Fruit fly (Drosophila melanogaster) whole organism, embryonic: ENCODE results near the gene Rtca.

Source experiments
- Bgb ChIP-seq: fragments of 200-800 bp; sonication (Bioruptor generic); IDR thresholded peaks from 2 replicates; pipeline ENCODE4 v1.3.6; 2022; ENCODE audit warnings: missing biosample characterization, missing genetic modification characterization; ENCODE audit not compliant: partially characterized antibody
- CG1024 ChIP-seq: fragments of 200-800 bp; sonication (Bioruptor generic); IDR thresholded peaks from 2 replicates; pipeline ENCODE4 v1.3.6; 2022; ENCODE audit warnings: missing biosample characterization, missing genetic modification characterization
- CG11456 ChIP-seq: fragments of 200-800 bp; sonication (Bioruptor generic); IDR thresholded peaks from 3 replicates; pipeline ENCODE4 v1.3.6; 2022; ENCODE audit warnings: missing biosample characterization, missing genetic modification characterization
- CG11504 ChIP-seq: fragments of 200-800 bp; sonication (Bioruptor generic); optimal IDR thresholded peaks from 3 replicates; lab custom pipeline; 2019; ENCODE audit warnings: missing biosample characterization, mild to moderate bottlenecking, missing genetic modification characterization, moderate library complexity
- CG12659 ChIP-seq: fragments of 200-800 bp; sonication (Bioruptor generic); optimal IDR thresholded peaks from 3 replicates; lab custom pipeline; 2017; ENCODE audit warnings: mild to moderate bottlenecking, missing biosample characterization, missing genetic modification reagents, missing genetic modification characterization
- CG13123 ChIP-seq: fragments of 200-800 bp; sonication (Bioruptor generic); optimal IDR thresholded peaks from 2 replicates; lab custom pipeline; 2016; ENCODE audit warnings: missing biosample characterization, missing genetic modification characterization
- CG1603 ChIP-seq: fragments of 200-800 bp; sonication (Bioruptor generic); optimal IDR thresholded peaks from 2 replicates; lab custom pipeline; 2019; ENCODE audit warnings: missing biosample characterization, mild to moderate bottlenecking, missing genetic modification characterization, moderate library complexity
- CG16779 ChIP-seq: fragments of 200-800 bp; sonication (Bioruptor generic); IDR thresholded peaks from 2 replicates; pipeline ENCODE4 v1.3.6; 2022; ENCODE audit warnings: missing biosample characterization, missing genetic modification characterization
- CG16863 ChIP-seq: fragments of 200-800 bp; sonication (Bioruptor generic); optimal IDR thresholded peaks from 3 replicates; lab custom pipeline; 2016; ENCODE audit warnings: missing biosample characterization, missing genetic modification characterization
- CG3163 ChIP-seq: fragments of 200-800 bp; sonication (Bioruptor generic); optimal IDR thresholded peaks from 3 replicates; lab custom pipeline; 2016; ENCODE audit warnings: missing biosample characterization, missing genetic modification characterization
- CG34224 ChIP-seq: fragments of 200-800 bp; sonication (Bioruptor generic); IDR thresholded peaks from 3 replicates; pipeline ENCODE4 v1.3.6; 2022; ENCODE audit warnings: missing biosample characterization, missing genetic modification characterization; ENCODE audit not compliant: partially characterized antibody
- CG3847 ChIP-seq: fragments of 200-800 bp; sonication (Bioruptor generic); IDR thresholded peaks from 2 replicates; pipeline ENCODE4 v1.3.6; 2022; ENCODE audit warnings: missing biosample characterization, missing genetic modification characterization
- CG4617 ChIP-seq: fragments of 200-800 bp; sonication (Bioruptor generic); optimal IDR thresholded peaks from 3 replicates; lab custom pipeline; 2016; ENCODE audit warnings: missing biosample characterization, missing genetic modification characterization, borderline replicate concordance
- CG6683 ChIP-seq: fragments of 200-800 bp; sonication (Bioruptor generic); optimal IDR thresholded peaks from 2 replicates; lab custom pipeline; 2017; ENCODE audit warnings: missing biosample characterization, mild to moderate bottlenecking, missing genetic modification characterization, missing genetic modification reagents
- CG7357 ChIP-seq: fragments of 200-800 bp; sonication (Bioruptor generic); IDR thresholded peaks from 3 replicates; pipeline ENCODE4 v1.3.6; 2022; ENCODE audit warnings: missing biosample characterization, missing genetic modification characterization
- CG7372 ChIP-seq: fragments of 200-800 bp; sonication (Bioruptor generic); IDR thresholded peaks from 2 replicates; pipeline ENCODE4 v1.3.6; 2022; ENCODE audit warnings: missing biosample characterization, missing genetic modification characterization
- CG7556 ChIP-seq: fragments of 200-800 bp; sonication (Bioruptor generic); optimal IDR thresholded peaks from 2 replicates; lab custom pipeline; 2017; ENCODE audit warnings: missing biosample characterization, mild to moderate bottlenecking, missing genetic modification characterization
- CG8478 ChIP-seq: fragments of >200 bp; optimal IDR thresholded peaks from 2 replicates; lab custom pipeline; 2018
- CG9215 ChIP-seq: fragments of 200-800 bp; sonication (Bioruptor generic); IDR thresholded peaks from 2 replicates; pipeline ENCODE4 v1.3.6; 2022; ENCODE audit warnings: missing biosample characterization, missing genetic modification characterization
- Dbx ChIP-seq: fragments of 200-800 bp; sonication (Bioruptor generic); IDR thresholded peaks from 3 replicates; pipeline ENCODE4 v1.3.6; 2022; ENCODE audit warnings: missing biosample characterization, missing genetic modification characterization
- Deaf1 ChIP-seq: fragments of 200-800 bp; optimal IDR thresholded peaks from 3 replicates; lab custom pipeline; 2019; ENCODE audit warnings: missing biosample characterization, mild to moderate bottlenecking, missing genetic modification characterization, moderate library complexity
- Ets65A ChIP-seq: fragments of 200-800 bp; sonication (Bioruptor generic); peaks from one replicate; lab custom pipeline; 2016; ENCODE audit warnings: missing biosample characterization, missing genetic modification characterization
- GATAe ChIP-seq: fragments of 200-800 bp; sonication (Bioruptor generic); conservative IDR thresholded peaks from 2 replicates; pipeline ENCODE4 v1.3.6; 2022; ENCODE audit warnings: missing biosample characterization, missing genetic modification characterization
- H2.0 ChIP-seq: fragments of 200-800 bp; sonication (Bioruptor generic); IDR thresholded peaks from 2 replicates; pipeline ENCODE4 v1.3.6; 2022; ENCODE audit warnings: missing biosample characterization, missing genetic modification characterization
- Med ChIP-seq: fragments of 200-800 bp; sonication (Bioruptor generic); peaks from one replicate; lab custom pipeline; 2016; ENCODE audit warnings: missing biosample characterization, missing genetic modification characterization, mild to moderate bottlenecking, inconsistent platforms, moderate library complexity
- Oaz ChIP-seq: fragments of 200-800 bp; sonication (Bioruptor generic); IDR thresholded peaks from 2 replicates; pipeline ENCODE4 v1.3.6; 2022; ENCODE audit warnings: missing biosample characterization, missing genetic modification characterization
- Six4 ChIP-seq: fragments of 200-800 bp; sonication (Bioruptor generic); optimal IDR thresholded peaks from 2 replicates; lab custom pipeline; 2016; ENCODE audit warnings: missing biosample characterization, missing genetic modification characterization
- Sox102F ChIP-seq: fragments of 200-800 bp; sonication (Bioruptor generic); optimal IDR thresholded peaks from 2 replicates; lab custom pipeline; 2018; ENCODE audit warnings: missing biosample characterization, mild to moderate bottlenecking, missing genetic modification characterization, moderate library complexity
- ab ChIP-seq: fragments of 200-800 bp; sonication (Bioruptor generic); optimal IDR thresholded peaks from 2 replicates; lab custom pipeline; 2016; ENCODE audit warnings: missing biosample characterization, missing genetic modification characterization
- abd-A ChIP-seq: fragments of 200-800 bp; sonication (Bioruptor generic); optimal IDR thresholded peaks from 3 replicates; lab custom pipeline; 2019; ENCODE audit warnings: missing biosample characterization, mild to moderate bottlenecking, missing genetic modification characterization, moderate library complexity
- aop ChIP-seq: fragments of 200-800 bp; sonication (Bioruptor generic); IDR thresholded peaks from 2 replicates; pipeline ENCODE4 v1.3.6; 2022; ENCODE audit warnings: missing biosample characterization, missing genetic modification characterization
- croc ChIP-seq: fragments of 200-800 bp; sonication (Bioruptor generic); conservative IDR thresholded peaks from 3 replicates; pipeline ENCODE4 v1.3.6; 2022; ENCODE audit warnings: missing biosample characterization, missing genetic modification characterization
- dan ChIP-seq: fragments of 200-800 bp; sonication (Bioruptor generic); IDR thresholded peaks from 2 replicates; pipeline ENCODE4 v1.3.6; 2022; ENCODE audit warnings: missing biosample characterization, missing genetic modification characterization
- dm ChIP-seq: fragments of 200-800 bp; sonication (Bioruptor generic); optimal IDR thresholded peaks from 3 replicates; lab custom pipeline; 2016; ENCODE audit warnings: missing biosample characterization, missing genetic modification characterization
- ems ChIP-seq: fragments of 200-800 bp; sonication (Bioruptor generic); optimal IDR thresholded peaks from 3 replicates; lab custom pipeline; 2016; ENCODE audit warnings: missing biosample characterization, missing genetic modification characterization
- en ChIP-seq: fragments of 200-800 bp; sonication (Bioruptor generic); optimal IDR thresholded peaks from 2 replicates; lab custom pipeline; 2016; ENCODE audit warnings: missing biosample characterization, missing genetic modification characterization
- eve ChIP-seq, 2 experiments: fragments of >200 bp; optimal IDR thresholded peaks; 2 replicates each; lab custom pipeline; 2017; ENCODE audit warnings: missing biosample characterization in 2 of 2, missing genetic modification characterization in 2 of 2
- eyg ChIP-seq: fragments of 200-800 bp; sonication (Bioruptor generic); optimal IDR thresholded peaks from 3 replicates; lab custom pipeline; 2016; ENCODE audit warnings: missing biosample characterization, missing genetic modification characterization
- gfzf ChIP-seq: fragments of 200-800 bp; sonication (Bioruptor generic); optimal IDR thresholded peaks from 2 replicates; lab custom pipeline; 2016; ENCODE audit warnings: missing biosample characterization, mild to moderate bottlenecking, missing genetic modification characterization, moderate library complexity
- ind ChIP-seq: fragments of 200-800 bp; sonication (Bioruptor generic); optimal IDR thresholded peaks from 3 replicates; lab custom pipeline; 2016; ENCODE audit warnings: missing biosample characterization, missing genetic modification characterization
- kay ChIP-seq: fragments of 200-800 bp; sonication (Bioruptor generic); optimal IDR thresholded peaks from 2 replicates; lab custom pipeline; 2016; ENCODE audit warnings: missing biosample characterization, missing genetic modification characterization
- ken ChIP-seq: fragments of 200-800 bp; sonication (Bioruptor generic); IDR thresholded peaks from 3 replicates; pipeline ENCODE4 v1.3.6; 2022; ENCODE audit warnings: missing biosample characterization, missing genetic modification characterization
- onecut ChIP-seq: fragments of 200-800 bp; sonication (Bioruptor generic); IDR thresholded peaks from 2 replicates; pipeline ENCODE4 v1.3.6; 2022; ENCODE audit warnings: missing biosample characterization, missing genetic modification characterization
- pan ChIP-seq, 4 experiments: fragments of >200 bp in 3 of 4; fragments of 200-800 bp in 1 of 4; sonication (Bioruptor generic) in 1 of 4; optimal IDR thresholded peaks in 3 of 4; IDR thresholded peaks in 1 of 4; 2 replicates each; pipeline versions ENCODE4 v1.3.6 to Lab custom; 2017 to 2022; ENCODE audit warnings: missing biosample characterization in 2 of 4, missing genetic modification characterization in 2 of 4, mixed read lengths in 1 of 4
- pfk ChIP-seq: fragments of 200-800 bp; sonication (Bioruptor generic); optimal IDR thresholded peaks from 2 replicates; lab custom pipeline; 2018; ENCODE audit warnings: missing biosample characterization, mild to moderate bottlenecking, missing genetic modification characterization, moderate library complexity
- row ChIP-seq: fragments of 200-800 bp; sonication (Bioruptor generic); IDR thresholded peaks from 3 replicates; pipeline ENCODE4 v1.3.6; 2022; ENCODE audit warnings: missing biosample characterization, missing genetic modification characterization
- sd ChIP-seq: fragments of 200-800 bp; sonication (Bioruptor generic); optimal IDR thresholded peaks from 3 replicates; lab custom pipeline; 2018; ENCODE audit warnings: missing biosample characterization, mild to moderate bottlenecking, missing genetic modification characterization, moderate library complexity
- sens-2 ChIP-seq: fragments of 200-800 bp; sonication (Bioruptor generic); IDR thresholded peaks from 2 replicates; pipeline ENCODE4 v1.3.6; 2022; ENCODE audit warnings: missing biosample characterization, missing genetic modification characterization
- toy ChIP-seq: fragments of 200-800 bp; sonication (Bioruptor generic); IDR thresholded peaks from 2 replicates; pipeline ENCODE4 v1.3.6; 2022; ENCODE audit warnings: missing biosample characterization, missing genetic modification characterization

The Rtca gene

DNA sequence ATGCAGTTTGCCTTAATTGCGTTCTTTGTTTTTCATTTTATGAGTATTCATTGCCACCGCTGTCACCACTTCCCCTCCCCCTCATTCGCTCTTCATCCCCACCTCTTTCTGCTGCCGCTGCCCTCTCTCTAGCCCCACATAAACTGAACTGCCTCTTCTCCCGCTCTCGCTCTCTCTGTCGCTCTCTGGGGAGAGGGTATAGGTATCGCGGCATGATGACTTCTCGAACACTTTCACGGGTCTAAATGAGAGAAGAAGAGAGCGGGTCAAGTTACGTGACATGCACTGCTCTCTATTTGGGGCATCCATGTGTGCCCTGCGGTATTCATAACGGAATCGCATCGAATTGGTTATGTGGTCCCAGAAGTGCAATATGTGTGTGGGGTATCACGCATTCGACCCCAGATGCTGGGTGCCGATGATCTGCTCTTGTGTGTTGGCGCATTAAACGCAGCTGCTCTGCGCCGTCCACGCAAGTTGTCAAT lies 11.5 kb downstream of the Rtca start (continued):
- no peak for TF ChIP-seq aop (GFP tag; lab: Robert Waterston, UW)
- 0 out of 2 replicates have a peak, but pooled peaks have one; percentile 50 for TF ChIP-seq toy
- peak; percentile 69 for TF ChIP-seq kay (GFP tag; lab: Kevin White, UChicago)
- peak; percentile 74 for TF ChIP-seq CG4617 (GFP tag; lab: Kevin White, UChicago)
- peak; percentile 58 for TF ChIP-seq CG7372 (GFP tag; lab: Robert Waterston, UW)
- peak; percentile 97 for TF ChIP-seq Ets65A
- TF ChIP-seq CG1024 (GFP tag; lab: Robert Waterston, UW), result peak; percentile 42; the same call in 1 of the 2 replicates

dm6 chrX:2087501-2087900 lies 15.3 kb downstream of the Rtca start:
- TF ChIP-seq CG11504 (tag; lab: Kevin White, UChicago), result peak; percentile 69
- peak; percentile 82 for TF ChIP-seq ken (GFP tag; lab: Robert Waterston, UW)
- TF ChIP-seq pan (optimal IDR thresholded peaks at IDR 0.05; lab: Kevin White, UChicago), result no peak
- TF ChIP-seq pan (GFP tag; optimal IDR thresholded peaks at IDR 0.05 in 1 of 2, IDR thresholded peaks at IDR 0.05 in 1 of 2), result peak in 1 of 2 experiments; percentile 71
- peak; percentile 56 for TF ChIP-seq CG12659 (GFP tag; lab: Kevin White, UChicago)
- peak; percentile 32; the same call in 1 of the 3 replicates for TF ChIP-seq croc (GFP tag; lab: Robert Waterston, UW)
- TF ChIP-seq CG8478 (lab: Kevin White, UChicago), result no peak
- TF ChIP-seq ems (GFP tag; lab: Kevin White, UChicago), result peak; percentile 25
- no peak for TF ChIP-seq sd (tag; lab: Kevin White, UChicago)
- no peak for TF ChIP-seq Dbx
- 0 out of 2 replicates have a peak, but pooled peaks have one; percentile 27 for TF ChIP-seq onecut (GFP tag; lab: Robert Waterston, UW)
- TF ChIP-seq CG1024 (GFP tag; lab: Robert Waterston, UW), result peak; percentile 45; the same call in 1 of the 2 replicates
- peak; percentile 6 for TF ChIP-seq CG3163 (GFP tag; lab: Kevin White, UChicago)
- TF ChIP-seq CG16863 (GFP tag; lab: Kevin White, UChicago), result peak; percentile 59
- no peak for TF ChIP-seq sens-2 (GFP tag; lab: Robert Waterston, UW)
- peak; percentile 28 for TF ChIP-seq Six4
- TF ChIP-seq CG6683 (GFP tag; lab: Kevin White, UChicago), result no peak
- TF ChIP-seq CG1603, result peak; percentile 86
- TF ChIP-seq Med, result peak; percentile 89
- peak; percentile 79 for TF ChIP-seq row
- no peak for TF ChIP-seq en (GFP tag; lab: Kevin White, UChicago)
- peak; percentile 51 for TF ChIP-seq dan (GFP tag; lab: Robert Waterston, UW)
- peak; percentile 48 for TF ChIP-seq ind (GFP tag; lab: Kevin White, UChicago)
- no peak for TF ChIP-seq GATAe (GFP tag; lab: Robert Waterston, UW)
- TF ChIP-seq eve (GFP tag; optimal IDR thresholded peaks at IDR 0.05; lab: Kevin White, UChicago), result no peak
- TF ChIP-seq Bgb, result no peak
- TF ChIP-seq eyg (GFP tag; lab: Kevin White, UChicago), result no peak
- TF ChIP-seq CG3847 (GFP tag; lab: Robert Waterston, UW), result peak; percentile 55; the same call in 1 of the 2 replicates
- TF ChIP-seq CG16779 (GFP tag; lab: Robert Waterston, UW), result 0 out of 2 replicates have a peak, but pooled peaks have one; percentile 25
- no peak for TF ChIP-seq ab
- TF ChIP-seq dm (GFP tag; lab: Kevin White, UChicago), result peak; percentile 52
- no peak for TF ChIP-seq abd-A (tag; lab: Kevin White, UChicago)
- no peak for TF ChIP-seq CG13123 (GFP tag; lab: Kevin White, UChicago)
- TF ChIP-seq H2.0, result peak; percentile 76
- TF ChIP-seq pfk (GFP tag; lab: Kevin White, UChicago), result no peak
- TF ChIP-seq Deaf1 (tag; lab: Kevin White, UChicago), result no peak
- TF ChIP-seq gfzf, result no peak
- peak; percentile 42; the same call in 1 of the 2 replicates for TF ChIP-seq Oaz
- TF ChIP-seq Sox102F, result peak; percentile 71
- TF ChIP-seq CG34224 (GFP tag; lab: Robert Waterston, UW), result no peak
- peak; percentile 57 for TF ChIP-seq CG7556 (GFP tag; lab: Kevin White, UChicago)
- TF ChIP-seq CG9215 (GFP tag; lab: Robert Waterston, UW), result 0 out of 2 replicates have a peak, but pooled peaks have one; percentile 12
- peak; percentile 50; the same call in 1 of the 3 replicates for TF ChIP-seq CG7357 (GFP tag; lab: Robert Waterston, UW)
- 0 out of 3 replicates have a peak, but pooled peaks have one; percentile 52 for TF ChIP-seq CG11456 (GFP tag; lab: Robert Waterston, UW)
